Fruit fly (Drosophila melanogaster): ENCODE results near the gene GstD3.

Gene GstD3

dm6 chr3R:12413274-12413958 lies 40.5 kb downstream of the GstD3 start, which contains the start of the genes Dip-C and pps (continued):
- TF ChIP-seq Rx (GFP tag; IDR thresholded peaks at IDR 0.05): no peak
- TF ChIP-seq bbx (GFP tag; IDR thresholded peaks at IDR 0.05; ENCODE audit: partially characterized antibody): peak; percentile 80
- no peak for TF ChIP-seq CG10565 (GFP tag; optimal IDR thresholded peaks at IDR 0.05)
- TF ChIP-seq wek (GFP tag; optimal IDR thresholded peaks at IDR 0.05): peak; percentile 13
- no peak for TF ChIP-seq Blimp-1 (GFP tag; optimal IDR thresholded peaks at IDR 0.05)
- peak; percentile 29 for TF ChIP-seq Dp (GFP tag; optimal IDR thresholded peaks at IDR 0.05)
- no peak for TF ChIP-seq chinmo (GFP tag; IDR thresholded peaks at IDR 0.05; ENCODE audit: partially characterized antibody)
- TF ChIP-seq CG4424 (GFP tag; optimal IDR thresholded peaks at IDR 0.05): no peak
- TF ChIP-seq E2f2 (GFP tag; IDR thresholded peaks at IDR 0.05): peak; percentile 20; the same call in 1 of the 2 replicates
- no peak for TF ChIP-seq repo (GFP tag; optimal IDR thresholded peaks at IDR 0.05)
- TF ChIP-seq H15 (GFP tag; IDR thresholded peaks at IDR 0.05): no peak
- TF ChIP-seq Ets97D (GFP tag; optimal IDR thresholded peaks at IDR 0.05): no peak
- TF ChIP-seq CG17568 (GFP tag; optimal IDR thresholded peaks at IDR 0.05): no peak
- peak; percentile 58; the same call in 1 of the 2 replicates for TF ChIP-seq ato (GFP tag; IDR thresholded peaks at IDR 0.05; ENCODE audit: partially characterized antibody)
- TF ChIP-seq Sox100B (GFP tag; optimal IDR thresholded peaks at IDR 0.05): no peak
- no peak for TF ChIP-seq salm (tag; optimal IDR thresholded peaks at IDR 0.05)
- peak; percentile 37 for TF ChIP-seq CG8924 (tag; optimal IDR thresholded peaks at IDR 0.05)
- TF ChIP-seq twi (tag; optimal IDR thresholded peaks at IDR 0.05): no peak
- no peak for TF ChIP-seq CG3726 (GFP tag; IDR thresholded peaks at IDR 0.05)
- TF ChIP-seq CG7963 (GFP tag; IDR thresholded peaks at IDR 0.05; ENCODE audit: partially characterized antibody): peak; percentile 39; the same call in 1 of the 3 replicates
- no peak for TF ChIP-seq CG14965 (GFP tag; optimal IDR thresholded peaks at IDR 0.05; ENCODE audit: borderline replicate concordance)
- peak; percentile 35; the same call in 1 of the 3 replicates for TF ChIP-seq CG14860 (GFP tag; IDR thresholded peaks at IDR 0.05; ENCODE audit: partially characterized antibody)
- no peak for TF ChIP-seq fd64A (GFP tag; optimal IDR thresholded peaks at IDR 0.05)
- TF ChIP-seq zen (tag; optimal IDR thresholded peaks at IDR 0.05): peak; percentile 20
- no peak for TF ChIP-seq pnt (GFP tag; optimal IDR thresholded peaks at IDR 0.05)
- TF ChIP-seq CG30020 (tag; optimal IDR thresholded peaks at IDR 0.05): peak; percentile 27
- TF ChIP-seq gcm (GFP tag; optimal IDR thresholded peaks at IDR 0.05): peak; percentile 60
- TF ChIP-seq Ets65A (GFP tag): peak; percentile 22
- peak; percentile 58; the same call in 2 of the 3 replicates for TF ChIP-seq vnd (GFP tag; IDR thresholded peaks at IDR 0.05; ENCODE audit: partially characterized antibody)
- no peak for TF ChIP-seq CG15073 (GFP tag; optimal IDR thresholded peaks at IDR 0.05)
- TF ChIP-seq pros (GFP tag; optimal IDR thresholded peaks at IDR 0.05): no peak
- no peak for TF ChIP-seq CG16779 (GFP tag; IDR thresholded peaks at IDR 0.05)
- peak; percentile 56 for TF ChIP-seq CG17829 (tag; optimal IDR thresholded peaks at IDR 0.05)
- no peak for TF ChIP-seq ap (GFP tag; IDR thresholded peaks at IDR 0.05)
- TF ChIP-seq CG12236 (GFP tag; optimal IDR thresholded peaks at IDR 0.05): no peak
- TF ChIP-seq HmgZ (tag; optimal IDR thresholded peaks at IDR 0.05): peak; percentile 12
- no peak for TF ChIP-seq mam (GFP tag; optimal IDR thresholded peaks at IDR 0.05)
- TF ChIP-seq CG2202 (tag; optimal IDR thresholded peaks at IDR 0.05): no peak
- TF ChIP-seq CG11695 (GFP tag; IDR thresholded peaks at IDR 0.05): no peak
- TF ChIP-seq CG8281 (tag; optimal IDR thresholded peaks at IDR 0.05): no peak
- TF ChIP-seq CG32772 (GFP tag; IDR thresholded peaks at IDR 0.05): no peak
- peak; percentile 70 for TF ChIP-seq CG9797 (GFP tag; optimal IDR thresholded peaks at IDR 0.05)
- peak; percentile 28 for TF ChIP-seq CG9727 (GFP tag; optimal IDR thresholded peaks at IDR 0.05)
- no peak for TF ChIP-seq CG33557 (GFP tag; optimal IDR thresholded peaks at IDR 0.05)
- TF ChIP-seq toy (GFP tag; IDR thresholded peaks at IDR 0.05): no peak
- peak in 1 of 2 experiments; percentile 22 for TF ChIP-seq insv (GFP tag; optimal IDR thresholded peaks at IDR 0.05)
- TF ChIP-seq en (GFP tag; optimal IDR thresholded peaks at IDR 0.05): no peak
- no peak for TF ChIP-seq CG12155 (GFP tag; optimal IDR thresholded peaks at IDR 0.05)
- peak; percentile 58 for TF ChIP-seq CG14710 (tag; optimal IDR thresholded peaks at IDR 0.05)
